Worm (Caenorhabditis elegans) whole organism, mixed stage, embryonic: Measurements from ENCODE around the gene srp-7.

ENCODE experiments used
- M03D4.4 ChIP-seq: sonication (generic microtip); optimal IDR thresholded peaks from 2 replicates; lab custom pipeline; 2017; ENCODE audit warnings: mild to moderate bottlenecking, missing genetic modification characterization, missing compliant biosample characterization
- bed-3 ChIP-seq: fragments of 200-800 bp; sonication (Bioruptor generic); optimal IDR thresholded peaks from 3 replicates; lab custom pipeline; 2018; ENCODE audit warnings: mild to moderate bottlenecking, missing genetic modification characterization, moderate library complexity, missing compliant biosample characterization
- blmp-1 ChIP-seq: fragments of 150-350 bp; optimal IDR thresholded peaks from 2 replicates; lab custom pipeline; 2014; ENCODE audit warnings: missing biosample characterization, missing genetic modification characterization
- ceh-39 ChIP-seq: fragments of 150-350 bp; optimal IDR thresholded peaks from 2 replicates; lab custom pipeline; 2014; ENCODE audit warnings: missing biosample characterization, missing genetic modification characterization
- ceh-43 ChIP-seq: fragments of 200-800 bp; sonication (Bioruptor generic); optimal IDR thresholded peaks from 2 replicates; lab custom pipeline; 2018; ENCODE audit warnings: mild to moderate bottlenecking, missing genetic modification characterization, moderate library complexity, missing compliant biosample characterization
- ceh-83 ChIP-seq: fragments of 200-800 bp; sonication (Bioruptor generic); optimal IDR thresholded peaks from 2 replicates; lab custom pipeline; 2018; ENCODE audit warnings: mild to moderate bottlenecking, missing genetic modification characterization, missing compliant biosample characterization
- ces-1 ChIP-seq: fragments of 150-350 bp; optimal IDR thresholded peaks from 2 replicates; lab custom pipeline; 2014; ENCODE audit warnings: missing biosample characterization, missing genetic modification reagents, missing genetic modification characterization
- drap-1 ChIP-seq: fragments of 200-800 bp; sonication (Bioruptor generic); optimal IDR thresholded peaks from 3 replicates; lab custom pipeline; 2018; ENCODE audit warnings: mild to moderate bottlenecking, missing genetic modification characterization, missing compliant biosample characterization
- elt-1 ChIP-seq: sonication (generic microtip); optimal IDR thresholded peaks from 2 replicates; lab custom pipeline; 2017; ENCODE audit warnings: missing genetic modification characterization, mild to moderate bottlenecking, missing compliant biosample characterization, antibody characterized with exemption, moderate library complexity, borderline replicate concordance; ENCODE audit not compliant: insufficient read depth
- elt-3 ChIP-seq: fragments of 150-350 bp; optimal IDR thresholded peaks from 2 replicates; lab custom pipeline; 2014; ENCODE audit warnings: missing biosample characterization, missing genetic modification characterization
- flh-1 ChIP-seq: fragments of 200-800 bp; sonication (Bioruptor generic); optimal IDR thresholded peaks from 2 replicates; lab custom pipeline; 2018; ENCODE audit warnings: mild to moderate bottlenecking, missing genetic modification characterization, moderate library complexity, missing compliant biosample characterization
- ham-2 ChIP-seq: fragments of 200-800 bp; sonication (Bioruptor generic); optimal IDR thresholded peaks from 2 replicates; lab custom pipeline; 2018; ENCODE audit warnings: mild to moderate bottlenecking, missing genetic modification characterization, missing compliant biosample characterization
- hlh-1 ChIP-seq: fragments of 150-350 bp; optimal IDR thresholded peaks from 2 replicates; lab custom pipeline; 2014; ENCODE audit warnings: missing biosample characterization, missing genetic modification reagents, missing genetic modification characterization
- lin-13 ChIP-seq: fragments of 150-350 bp; optimal IDR thresholded peaks from 2 replicates; lab custom pipeline; 2014; ENCODE audit warnings: missing biosample characterization, missing genetic modification characterization
- lin-32 ChIP-seq: fragments of 200-800 bp; sonication (Bioruptor generic); optimal IDR thresholded peaks from 2 replicates; lab custom pipeline; 2018; ENCODE audit warnings: mild to moderate bottlenecking, missing genetic modification characterization, missing compliant biosample characterization
- lsy-2 ChIP-seq: fragments of 150-350 bp; optimal IDR thresholded peaks from 2 replicates; lab custom pipeline; 2014; ENCODE audit warnings: missing biosample characterization, missing genetic modification characterization
- mab-5 ChIP-seq: fragments of 150-350 bp; optimal IDR thresholded peaks from 2 replicates; lab custom pipeline; 2014; ENCODE audit warnings: missing biosample characterization, missing genetic modification characterization
- mep-1 ChIP-seq: fragments of 150-350 bp; optimal IDR thresholded peaks from 2 replicates; lab custom pipeline; 2017; ENCODE audit warnings: missing biosample characterization, missing genetic modification reagents, missing genetic modification characterization, inconsistent platforms
- mls-2 ChIP-seq: sonication (generic microtip); optimal IDR thresholded peaks from 2 replicates; lab custom pipeline; 2016; ENCODE audit warnings: mild to moderate bottlenecking, missing genetic modification characterization, moderate library complexity, missing compliant biosample characterization
- nhr-12 ChIP-seq: fragments of 150-350 bp; optimal IDR thresholded peaks from 2 replicates; lab custom pipeline; 2014; ENCODE audit warnings: missing biosample characterization, missing genetic modification characterization
- nhr-2 ChIP-seq: fragments of 150-350 bp; optimal IDR thresholded peaks from 2 replicates; lab custom pipeline; 2014; ENCODE audit warnings: missing biosample characterization, missing genetic modification characterization
- nhr-237 ChIP-seq: fragments of 150-350 bp; optimal IDR thresholded peaks from 2 replicates; lab custom pipeline; 2014; ENCODE audit warnings: missing biosample characterization, missing genetic modification characterization
- nhr-76 ChIP-seq: sonication (generic microtip); optimal IDR thresholded peaks from 2 replicates; lab custom pipeline; 2017; ENCODE audit warnings: missing biosample characterization, missing genetic modification characterization
- pha-4 ChIP-seq: fragments of 150-350 bp; optimal IDR thresholded peaks from 2 replicates; lab custom pipeline; 2018; ENCODE audit warnings: missing biosample characterization, missing genetic modification reagents, missing genetic modification characterization
- sem-2 ChIP-seq: fragments of 200-800 bp; sonication (Bioruptor generic); optimal IDR thresholded peaks from 2 replicates; lab custom pipeline; 2018; ENCODE audit warnings: mild to moderate bottlenecking, missing genetic modification characterization, missing compliant biosample characterization
- snpc-4 ChIP-seq: fragments of 150-350 bp; optimal IDR thresholded peaks from 2 replicates; lab custom pipeline; 2014; ENCODE audit warnings: missing biosample characterization, missing genetic modification characterization
- sptf-1 ChIP-seq: sonication (generic microtip); optimal IDR thresholded peaks from 2 replicates; lab custom pipeline; 2017; ENCODE audit warnings: mild to moderate bottlenecking, missing genetic modification characterization, moderate library complexity, missing compliant biosample characterization
- unc-120 ChIP-seq: sonication (generic microtip); optimal IDR thresholded peaks from 2 replicates; lab custom pipeline; 2017; ENCODE audit warnings: missing genetic modification characterization, missing compliant biosample characterization; ENCODE audit not compliant: poor library complexity, severe bottlenecking
- unc-39 ChIP-seq: fragments of 150-350 bp; optimal IDR thresholded peaks from 2 replicates; lab custom pipeline; 2014; ENCODE audit warnings: missing biosample characterization, missing genetic modification characterization
- unc-62 ChIP-seq: fragments of 150-350 bp; optimal IDR thresholded peaks from 2 replicates; lab custom pipeline; 2014; ENCODE audit warnings: missing biosample characterization, missing genetic modification reagents, missing genetic modification characterization
- zip-8 ChIP-seq: fragments of 150-350 bp; optimal IDR thresholded peaks from 2 replicates; lab custom pipeline; 2014; ENCODE audit warnings: missing biosample characterization, missing genetic modification characterization
- ztf-11 ChIP-seq: fragments of 150-350 bp; optimal IDR thresholded peaks from 2 replicates; lab custom pipeline; 2014; ENCODE audit warnings: missing biosample characterization, missing genetic modification characterization

srp-7 gene

DNA sequence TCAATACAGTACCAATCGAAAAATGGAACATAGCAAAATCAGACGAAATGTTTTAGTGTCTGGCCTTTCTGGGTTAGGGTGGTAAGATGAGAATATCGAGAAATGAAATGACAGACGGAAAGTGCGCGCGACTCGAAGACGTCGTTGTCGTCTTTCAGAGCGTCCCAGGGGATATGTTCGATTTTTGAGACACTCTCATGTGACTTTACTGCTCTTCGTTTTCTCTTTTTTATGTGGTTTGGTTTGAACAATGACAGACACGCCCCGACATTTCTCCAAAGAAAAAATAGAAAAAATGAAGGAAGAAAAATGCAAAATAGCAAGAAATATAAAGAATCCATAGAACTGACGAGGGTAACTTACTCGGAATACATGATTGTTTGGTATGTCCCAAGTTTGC, 31.6 kb downstream of the srp-7 start:
- TF ChIP-seq sptf-1 (tag; lab: Kevin White, UChicago) (no peak), ceh-43 (GFP tag; lab: Kevin White, UChicago) (no peak), blmp-1 (tag; lab: Kevin White, UChicago) (no peak), mab-5 (tag; lab: Kevin White, UChicago) (no peak), sem-2 (GFP tag; lab: Kevin White, UChicago) (no peak), elt-1 (tag; lab: Kevin White, UChicago) (no peak), bed-3 (GFP tag; lab: Kevin White, UChicago) (no peak), lin-13 (tag; lab: Kevin White, UChicago) (no peak), ces-1 (GFP tag; lab: Kevin White, UChicago) (no peak), nhr-237 (tag; lab: Kevin White, UChicago) (no peak), unc-120 (tag; lab: Kevin White, UChicago) (no peak), nhr-2 (tag; lab: Kevin White, UChicago) (no peak)

DNA sequence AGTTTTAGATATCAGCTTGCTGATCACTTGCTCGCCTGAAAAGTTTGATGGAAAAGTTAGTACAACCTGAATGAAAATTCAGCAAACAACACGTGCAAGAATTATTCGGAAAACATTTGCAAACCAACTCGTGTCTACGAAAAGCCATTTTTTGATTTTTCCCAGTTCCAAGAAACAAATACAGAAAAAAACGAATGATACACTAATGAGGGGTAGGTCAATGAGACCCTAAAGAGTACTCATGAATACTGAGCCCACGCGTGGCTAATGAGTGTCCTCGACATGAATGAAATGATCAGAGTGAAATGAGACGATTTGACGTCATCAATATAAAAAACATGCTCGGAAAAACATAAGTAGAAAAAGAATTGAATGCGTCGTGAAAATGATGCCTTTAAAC, 33.1 kb downstream of the srp-7 start:
- TF ChIP-seq ham-2 (GFP tag; lab: Kevin White, UChicago) (no peak), nhr-12 (tag; lab: Kevin White, UChicago) (no peak), ztf-11 (no peak), lin-13 (tag; lab: Kevin White, UChicago) (no peak), snpc-4 (tag; lab: Kevin White, UChicago) (no peak), drap-1 (no peak), bed-3 (GFP tag; lab: Kevin White, UChicago) (no peak), zip-8 (no peak), nhr-76 (tag; lab: Kevin White, UChicago) (no peak), ceh-39 (tag; lab: Kevin White, UChicago) (no peak), unc-120 (tag; lab: Kevin White, UChicago) (no peak), lin-32 (no peak), blmp-1 (tag; lab: Kevin White, UChicago) (no peak), M03D4.4 (no peak), hlh-1 (no peak), unc-39 (tag; lab: Kevin White, UChicago) (no peak), ceh-83 (GFP tag; lab: Kevin White, UChicago) (no peak)

DNA sequence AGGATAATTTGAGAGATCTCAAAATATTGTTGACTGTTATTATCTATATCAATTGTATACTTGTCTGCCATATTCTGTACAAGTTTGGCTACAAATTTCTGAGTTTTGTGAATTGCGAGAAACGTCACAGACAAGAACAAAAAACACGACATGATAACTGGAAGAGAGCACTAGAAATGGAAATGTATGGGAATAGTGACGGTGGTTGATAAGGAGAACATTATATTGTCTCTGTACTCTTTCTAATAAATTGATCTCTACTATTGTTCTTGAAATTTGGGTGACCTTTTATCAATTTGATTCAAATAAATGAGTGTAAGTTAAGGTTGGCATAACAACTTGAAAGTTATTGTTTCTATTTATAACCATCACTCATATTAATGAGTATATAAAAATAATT, 33.9 kb downstream of the srp-7 start:
- no peak for TF ChIP-seq mls-2 (tag; lab: Kevin White, UChicago)
- no peak for TF ChIP-seq ham-2 (GFP tag; lab: Kevin White, UChicago)
- no peak for TF ChIP-seq drap-1
- TF ChIP-seq nhr-237 (tag; lab: Kevin White, UChicago): no peak
- no peak for TF ChIP-seq ceh-83 (GFP tag; lab: Kevin White, UChicago)
- no peak for TF ChIP-seq zip-8
- TF ChIP-seq ceh-43 (GFP tag; lab: Kevin White, UChicago): no peak
- no peak for TF ChIP-seq elt-3 (tag; lab: Kevin White, UChicago)
- no peak for TF ChIP-seq lsy-2 (tag; lab: Kevin White, UChicago)
- TF ChIP-seq lin-32: no peak
- no peak for TF ChIP-seq ztf-11
- TF ChIP-seq flh-1 (GFP tag; lab: Kevin White, UChicago): no peak
- TF ChIP-seq bed-3 (GFP tag; lab: Kevin White, UChicago): no peak
- TF ChIP-seq sem-2 (GFP tag; lab: Kevin White, UChicago): no peak

DNA sequence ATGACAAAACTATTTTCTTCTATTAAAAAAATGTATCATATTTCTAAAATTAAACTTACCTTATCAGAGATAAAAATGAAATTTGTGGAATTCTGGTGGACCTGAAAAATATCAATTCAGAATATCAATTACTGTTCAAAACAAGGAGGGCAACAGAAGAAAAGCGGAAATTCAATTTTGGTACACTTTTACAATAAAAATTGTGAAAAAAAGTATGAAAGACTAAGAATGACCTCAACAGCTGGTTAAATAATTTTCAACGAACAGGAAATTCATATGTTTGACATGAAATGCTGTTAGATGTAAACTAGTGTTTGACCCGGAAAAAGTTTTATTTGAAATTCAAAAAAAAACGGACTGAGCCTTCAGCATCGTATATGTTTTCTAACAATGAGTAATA, 34.9 kb downstream of the srp-7 start, which contains the start of gene K07C11.7:
Gene K07C11.7, minus strand, starts transcription at position 101 of the 400 bp plus-strand sequence.
- no peak for TF ChIP-seq drap-1
- TF ChIP-seq nhr-12 (tag; lab: Kevin White, UChicago): no peak
- no peak for TF ChIP-seq hlh-1
- no peak for TF ChIP-seq unc-39 (tag; lab: Kevin White, UChicago)
- TF ChIP-seq mep-1 (tag; lab: Kevin White, UChicago): no peak
- TF ChIP-seq unc-62 (GFP tag; lab: Kevin White, UChicago): no peak
- no peak for TF ChIP-seq ces-1 (GFP tag; lab: Kevin White, UChicago)
- no peak for TF ChIP-seq sptf-1 (tag; lab: Kevin White, UChicago)
- no peak for TF ChIP-seq mab-5 (tag; lab: Kevin White, UChicago)
- no peak for TF ChIP-seq sem-2 (GFP tag; lab: Kevin White, UChicago)
- no peak for TF ChIP-seq ceh-43 (GFP tag; lab: Kevin White, UChicago)
- no peak for TF ChIP-seq snpc-4 (tag; lab: Kevin White, UChicago)
- TF ChIP-seq elt-3 (tag; lab: Kevin White, UChicago): no peak
- no peak for TF ChIP-seq lin-13 (tag; lab: Kevin White, UChicago)
- no peak for TF ChIP-seq ceh-83 (GFP tag; lab: Kevin White, UChicago)
- TF ChIP-seq mls-2 (tag; lab: Kevin White, UChicago): no peak
- TF ChIP-seq ceh-39 (tag; lab: Kevin White, UChicago): no peak
- TF ChIP-seq pha-4 (tag; lab: Kevin White, UChicago): no peak
- no peak for TF ChIP-seq bed-3 (GFP tag; lab: Kevin White, UChicago)
- TF ChIP-seq, all 35 proteins: peak for 0
